Worm (Caenorhabditis elegans) whole organism, L1 larva: ENCODE results near the gene irld-50.

Experiments
- F16B12.6 ChIP-seq: fragments of 150-350 bp; optimal IDR thresholded peaks from 2 replicates; lab custom pipeline; 2014; ENCODE audit warnings: missing biosample characterization, missing genetic modification characterization
- efl-1 ChIP-seq, 4 experiments: fragments of 150-350 bp; optimal IDR thresholded peaks in 3 of 4; peaks in 1 of 4; 1 replicate in 1 of 4; 2 replicates in 3 of 4; lab custom pipeline; 2014; ENCODE audit warnings: missing biosample characterization in 2 of 4, missing genetic modification characterization in 2 of 4, missing genetic modification reagents in 2 of 4
- fkh-10 ChIP-seq: sonication (generic microtip); optimal IDR thresholded peaks from 2 replicates; lab custom pipeline; 2017; ENCODE audit warnings: missing biosample characterization, missing genetic modification reagents, missing genetic modification characterization
- lin-13 ChIP-seq: fragments of 150-350 bp; optimal IDR thresholded peaks from 2 replicates; lab custom pipeline; 2014; ENCODE audit warnings: missing biosample characterization, missing genetic modification reagents, missing genetic modification characterization

DNA sequence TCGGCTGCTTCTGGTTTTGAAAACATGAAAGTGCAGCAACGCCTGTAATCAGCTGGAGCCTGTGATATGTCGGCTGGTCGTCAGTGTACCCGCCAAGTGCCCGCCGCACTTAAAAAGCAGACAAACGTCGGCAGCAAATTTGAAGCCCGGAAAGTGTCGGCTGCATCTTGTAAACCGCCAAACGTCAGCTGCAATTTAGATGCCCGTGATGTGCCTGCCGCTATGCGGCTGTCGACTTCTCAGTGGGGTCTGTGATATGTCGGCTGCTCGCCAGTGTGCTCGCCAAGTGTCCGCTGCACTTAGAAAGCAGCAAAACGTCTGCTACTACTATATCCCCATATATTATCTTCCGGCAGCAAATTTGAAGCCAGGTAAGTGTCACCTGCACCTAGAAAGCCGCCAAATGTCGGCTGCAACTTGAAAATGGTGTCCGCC lies 43.3 kb upstream of the irld-50 start:
- TF ChIP-seq efl-1 (optimal IDR thresholded peaks at IDR 0.05; lab: Kevin White, UChicago) (no peak), efl-1 (GFP tag; optimal IDR thresholded peaks at IDR 0.05 in 1 of 2; lab: Kevin White, UChicago) (no peak), fkh-10 (GFP tag; lab: Kevin White, UChicago) (no peak), F16B12.6 (tag; lab: Kevin White, UChicago) (no peak), lin-13 (GFP tag; lab: Kevin White, UChicago) (no peak)
